Worm (Caenorhabditis elegans) whole organism, late embryonic: ENCODE measurements around the gene C10A4.3.

Experiments
- C38D4.7 ChIP-seq: fragments of 200-800 bp; sonication (Bioruptor generic); optimal IDR thresholded peaks from 2 replicates; lab custom pipeline; 2018; ENCODE audit warnings: mild to moderate bottlenecking, missing genetic modification characterization, moderate library complexity, missing compliant biosample characterization
- ceh-18 ChIP-seq: sonication (generic microtip); optimal IDR thresholded peaks from 2 replicates; lab custom pipeline; 2016; ENCODE audit warnings: missing genetic modification characterization, missing compliant biosample characterization
- ceh-31 ChIP-seq: sonication (generic microtip); optimal IDR thresholded peaks from 2 replicates; lab custom pipeline; 2016; ENCODE audit warnings: missing genetic modification characterization, missing compliant biosample characterization
- ceh-48 ChIP-seq: sonication (generic microtip); optimal IDR thresholded peaks from 2 replicates; lab custom pipeline; 2016; ENCODE audit warnings: missing genetic modification characterization, inconsistent platforms, missing compliant biosample characterization
- che-1 ChIP-seq: sonication (generic microtip); optimal IDR thresholded peaks from 2 replicates; lab custom pipeline; 2016; ENCODE audit warnings: mild to moderate bottlenecking, missing genetic modification characterization, missing compliant biosample characterization
- eyg-1 ChIP-seq: sonication (generic microtip); optimal IDR thresholded peaks from 2 replicates; lab custom pipeline; 2016; ENCODE audit warnings: missing genotype, missing genetic modification characterization, missing compliant biosample characterization
- fax-1 ChIP-seq: sonication (generic microtip); optimal IDR thresholded peaks from 2 replicates; lab custom pipeline; 2016; ENCODE audit warnings: missing genotype, missing genetic modification characterization, missing compliant biosample characterization
- madf-2 ChIP-seq: sonication (generic microtip); optimal IDR thresholded peaks from 2 replicates; lab custom pipeline; 2017; ENCODE audit warnings: missing genetic modification characterization, missing compliant biosample characterization
- nfya-1 ChIP-seq: sonication (generic microtip); optimal IDR thresholded peaks from 2 replicates; lab custom pipeline; 2017; ENCODE audit warnings: missing genetic modification characterization, mild to moderate bottlenecking, missing compliant biosample characterization, antibody characterized with exemption, moderate library complexity
- pha-2 ChIP-seq: sonication (generic microtip); optimal IDR thresholded peaks from 2 replicates; lab custom pipeline; 2017; ENCODE audit warnings: mild to moderate bottlenecking, missing genetic modification characterization, missing compliant biosample characterization
- ref-2 ChIP-seq: sonication (generic microtip); optimal IDR thresholded peaks from 2 replicates; lab custom pipeline; 2016; ENCODE audit warnings: missing genetic modification characterization, missing compliant biosample characterization
- sox-2 ChIP-seq: fragments of 200-800 bp; sonication (Bioruptor generic); IDR thresholded peaks from 2 replicates; pipeline ENCODE4 v1.3.6; 2022; ENCODE audit warnings: missing genetic modification reagents, missing genetic modification characterization, missing compliant biosample characterization
- sox-4 ChIP-seq: sonication (generic microtip); optimal IDR thresholded peaks from 2 replicates; lab custom pipeline; 2017; ENCODE audit warnings: mild to moderate bottlenecking, missing genetic modification characterization, inconsistent platforms, missing compliant biosample characterization
- syd-9 ChIP-seq: sonication (generic microtip); optimal IDR thresholded peaks from 2 replicates; lab custom pipeline; 2016; ENCODE audit warnings: mild to moderate bottlenecking, missing genetic modification characterization, moderate library complexity, missing compliant biosample characterization
- tbx-2 ChIP-seq: sonication (generic microtip); optimal IDR thresholded peaks from 2 replicates; lab custom pipeline; 2016; ENCODE audit warnings: missing genetic modification characterization, missing compliant biosample characterization
- unc-3 ChIP-seq, 2 experiments: fragments of 200-800 bp in 1 of 2; sonication (Bioruptor generic) in 1 of 2; sonication (generic microtip) in 1 of 2; conservative IDR thresholded peaks in 1 of 2; optimal IDR thresholded peaks in 1 of 2; 2 replicates each; pipeline versions ENCODE4 v1.3.6 to Lab custom; 2016 to 2022; ENCODE audit warnings: missing compliant biosample characterization in 2 of 2, missing genetic modification characterization in 2 of 2, missing genetic modification reagents in 1 of 2

The C10A4.3 gene

ce11 chrX:7457154-7457674 is 51.7 kb downstream of the C10A4.3 start:
- TF ChIP-seq nfya-1 (tag; lab: Kevin White, UChicago) (no peak), sox-4 (tag; lab: Kevin White, UChicago) (no peak), madf-2 (tag; lab: Kevin White, UChicago) (no peak), tbx-2 (tag; lab: Kevin White, UChicago) (no peak), unc-3 (GFP tag; conservative IDR thresholded peaks at IDR 0.05; lab: Robert Waterston, UW) (no peak), unc-3 (tag; optimal IDR thresholded peaks at IDR 0.05; lab: Kevin White, UChicago) (no peak), pha-2 (no peak), sox-2 (GFP tag; lab: Robert Waterston, UW) (no peak), C38D4.7 (GFP tag; lab: Kevin White, UChicago) (peak; percentile 3), ceh-31 (tag; lab: Kevin White, UChicago) (peak; percentile 41), syd-9 (tag; lab: Kevin White, UChicago) (no peak), eyg-1 (tag; lab: Kevin White, UChicago) (no peak), ref-2 (tag; lab: Kevin White, UChicago) (peak; percentile 48), ceh-18 (tag; lab: Kevin White, UChicago) (no peak), fax-1 (tag; lab: Kevin White, UChicago) (no peak), ceh-48 (no peak), che-1 (no peak)
- TF ChIP-seq, all 69 proteins: peak for 3
